Fruit fly (Drosophila melanogaster) whole organism, embryonic: ENCODE data around the gene T48.

ENCODE experiments used
- CG10959 ChIP-seq: fragments of 200-800 bp; sonication (Bioruptor generic); IDR thresholded peaks from 2 replicates; pipeline ENCODE4 v1.3.6; 2022; ENCODE audit warnings: missing biosample characterization, missing genetic modification characterization
- CG12659 ChIP-seq: fragments of 200-800 bp; sonication (Bioruptor generic); optimal IDR thresholded peaks from 3 replicates; lab custom pipeline; 2017; ENCODE audit warnings: mild to moderate bottlenecking, missing biosample characterization, missing genetic modification reagents, missing genetic modification characterization
- CG12769 ChIP-seq: fragments of 200-800 bp; sonication (Bioruptor generic); optimal IDR thresholded peaks from 2 replicates; lab custom pipeline; 2019; ENCODE audit warnings: missing biosample characterization, mild to moderate bottlenecking, missing genetic modification characterization, moderate library complexity
- CG13287 ChIP-seq: fragments of 200-800 bp; sonication (Bioruptor generic); IDR thresholded peaks from 2 replicates; pipeline ENCODE4 v1.3.6; 2022; ENCODE audit warnings: missing biosample characterization, missing genetic modification characterization; ENCODE audit not compliant: partially characterized antibody
- CG17829 ChIP-seq: fragments of 200-800 bp; optimal IDR thresholded peaks from 2 replicates; lab custom pipeline; 2019; ENCODE audit warnings: missing biosample characterization, mild to moderate bottlenecking, missing genetic modification characterization, moderate library complexity
- CG2129 ChIP-seq: fragments of 200-800 bp; sonication (Bioruptor generic); IDR thresholded peaks from 2 replicates; pipeline ENCODE4 v1.3.6; 2022; ENCODE audit warnings: missing biosample characterization, missing genetic modification characterization; ENCODE audit not compliant: partially characterized antibody
- CG2202 ChIP-seq: fragments of 200-800 bp; sonication (Bioruptor generic); optimal IDR thresholded peaks from 2 replicates; lab custom pipeline; 2018; ENCODE audit warnings: missing biosample characterization, mild to moderate bottlenecking, missing genetic modification characterization
- CG2875 ChIP-seq: fragments of 200-800 bp; sonication (Bioruptor generic); optimal IDR thresholded peaks from 2 replicates; lab custom pipeline; 2017; ENCODE audit warnings: missing biosample characterization, mild to moderate bottlenecking, missing genetic modification characterization, missing genetic modification reagents
- CG31388 ChIP-seq: fragments of 200-800 bp; sonication (Bioruptor generic); optimal IDR thresholded peaks from 2 replicates; lab custom pipeline; 2016; ENCODE audit warnings: missing biosample characterization, missing genetic modification characterization
- CG31441 ChIP-seq: fragments of 200-800 bp; sonication (Bioruptor generic); IDR thresholded peaks from 2 replicates; pipeline ENCODE4 v1.3.6; 2022; ENCODE audit warnings: missing biosample characterization, missing genetic modification characterization
- CG32532 ChIP-seq: fragments of 200-800 bp; sonication (Bioruptor generic); IDR thresholded peaks from 2 replicates; pipeline ENCODE4 v1.3.6; 2022; ENCODE audit warnings: missing biosample characterization, missing genetic modification characterization
- CG3726 ChIP-seq: fragments of 200-800 bp; sonication (Bioruptor generic); IDR thresholded peaks from 3 replicates; pipeline ENCODE4, ENCODE4 v1.3.6; 2022; ENCODE audit warnings: missing biosample characterization, missing genetic modification characterization
- CG3995 ChIP-seq: fragments of 200-800 bp; sonication (Bioruptor generic); optimal IDR thresholded peaks from 3 replicates; lab custom pipeline; 2016; ENCODE audit warnings: missing biosample characterization, missing genetic modification characterization
- CG4360 ChIP-seq: fragments of 200-800 bp; sonication (Bioruptor generic); IDR thresholded peaks from 2 replicates; pipeline ENCODE4 v1.3.6; 2022; ENCODE audit warnings: missing biosample characterization, missing genetic modification characterization
- CG4730 ChIP-seq: fragments of 200-800 bp; sonication (Bioruptor generic); IDR thresholded peaks from 2 replicates; pipeline ENCODE4 v1.3.6; 2022; ENCODE audit warnings: missing biosample characterization, missing genetic modification characterization
- CG6272 ChIP-seq: fragments of 200-800 bp; sonication (Bioruptor generic); IDR thresholded peaks from 2 replicates; pipeline ENCODE4 v1.3.6; 2022; ENCODE audit warnings: missing biosample characterization, missing genetic modification characterization
- CG6791 ChIP-seq: fragments of 200-800 bp; sonication (Bioruptor generic); IDR thresholded peaks from 3 replicates; pipeline ENCODE4 v1.3.6; 2022; ENCODE audit warnings: missing biosample characterization, missing genetic modification characterization; ENCODE audit not compliant: partially characterized antibody
- CG6813 ChIP-seq: fragments of 200-800 bp; sonication (Bioruptor generic); optimal IDR thresholded peaks from 2 replicates; lab custom pipeline; 2017; ENCODE audit warnings: missing biosample characterization, missing genetic modification characterization, mild to moderate bottlenecking, moderate library complexity, missing genetic modification reagents
- CG8089 ChIP-seq: fragments of 200-800 bp; sonication (Bioruptor generic); optimal IDR thresholded peaks from 3 replicates; lab custom pipeline; 2016; ENCODE audit warnings: missing biosample characterization, missing genetic modification characterization
- CHES-1-like ChIP-seq: fragments of 200-800 bp; sonication (Bioruptor generic); optimal IDR thresholded peaks from 2 replicates; lab custom pipeline; 2016; ENCODE audit warnings: missing biosample characterization, missing genetic modification characterization
- Camta ChIP-seq: fragments of 200-800 bp; sonication (Bioruptor generic); optimal IDR thresholded peaks from 2 replicates; lab custom pipeline; 2016; ENCODE audit warnings: missing biosample characterization, missing genetic modification characterization
- Deaf1 ChIP-seq: fragments of 200-800 bp; optimal IDR thresholded peaks from 3 replicates; lab custom pipeline; 2019; ENCODE audit warnings: missing biosample characterization, mild to moderate bottlenecking, missing genetic modification characterization, moderate library complexity
- E2f1 ChIP-seq: fragments of 200-800 bp; sonication (Bioruptor generic); IDR thresholded peaks from 2 replicates; pipeline ENCODE4 v1.3.6; 2022; ENCODE audit warnings: missing biosample characterization, missing genetic modification characterization
- E2f2 ChIP-seq: fragments of 200-800 bp; sonication (Bioruptor generic); IDR thresholded peaks from 2 replicates; pipeline ENCODE4 v1.3.6; 2022; ENCODE audit warnings: missing biosample characterization, missing genetic modification characterization
- Ets65A ChIP-seq: fragments of 200-800 bp; sonication (Bioruptor generic); peaks from one replicate; lab custom pipeline; 2016; ENCODE audit warnings: missing biosample characterization, missing genetic modification characterization
- H15 ChIP-seq: fragments of 200-800 bp; sonication (Bioruptor generic); IDR thresholded peaks from 3 replicates; pipeline ENCODE4 v1.3.6; 2022; ENCODE audit warnings: missing biosample characterization, missing genetic modification characterization
- Hr39 ChIP-seq: fragments of >200 bp; optimal IDR thresholded peaks from 2 replicates; lab custom pipeline; 2017
- NC2β ChIP-seq: fragments of 200-800 bp; sonication (Bioruptor generic); optimal IDR thresholded peaks from 2 replicates; lab custom pipeline; 2016; ENCODE audit warnings: missing biosample characterization, missing genetic modification characterization
- Optix ChIP-seq: fragments of 200-800 bp; sonication (Bioruptor generic); IDR thresholded peaks from 3 replicates; pipeline ENCODE4 v1.3.6; 2022; ENCODE audit warnings: missing biosample characterization, missing genetic modification characterization
- Sin3A ChIP-seq: fragments of >200 bp; optimal IDR thresholded peaks from 2 replicates; lab custom pipeline; 2018
- Vsx1 ChIP-seq: fragments of 200-800 bp; sonication (Bioruptor generic); optimal IDR thresholded peaks from 2 replicates; lab custom pipeline; 2017; ENCODE audit warnings: missing biosample characterization, mild to moderate bottlenecking, missing genetic modification characterization, missing genetic modification reagents
- amos ChIP-seq: fragments of 200-800 bp; sonication (Bioruptor generic); IDR thresholded peaks from 2 replicates; pipeline ENCODE4 v1.3.6; 2022; ENCODE audit warnings: missing biosample characterization, missing genetic modification characterization; ENCODE audit not compliant: partially characterized antibody
- chinmo ChIP-seq: fragments of 200-800 bp; sonication (Bioruptor generic); IDR thresholded peaks from 4 replicates; pipeline ENCODE4 v1.3.6; 2022; ENCODE audit warnings: missing biosample characterization, missing genetic modification characterization; ENCODE audit not compliant: partially characterized antibody
- chm ChIP-seq: fragments of 200-800 bp; sonication (Bioruptor generic); IDR thresholded peaks from 2 replicates; pipeline ENCODE4 v1.3.6; 2022; ENCODE audit warnings: missing biosample characterization, missing genetic modification characterization
- danr ChIP-seq: fragments of 200-800 bp; sonication (Bioruptor generic); IDR thresholded peaks from 2 replicates; pipeline ENCODE4 v1.3.6; 2022; ENCODE audit warnings: missing biosample characterization, missing genetic modification characterization
- exex ChIP-seq: fragments of 200-800 bp; sonication (Bioruptor generic); optimal IDR thresholded peaks from 4 replicates; lab custom pipeline; 2018; ENCODE audit warnings: missing biosample characterization, mild to moderate bottlenecking, missing genetic modification characterization, moderate library complexity
- fd64A ChIP-seq: fragments of 200-800 bp; sonication (Bioruptor generic); optimal IDR thresholded peaks from 3 replicates; lab custom pipeline; 2018; ENCODE audit warnings: missing biosample characterization, mild to moderate bottlenecking, missing genetic modification characterization
- fu2 ChIP-seq: fragments of 200-800 bp; sonication (Bioruptor generic); optimal IDR thresholded peaks from 2 replicates; lab custom pipeline; 2016; ENCODE audit warnings: missing biosample characterization, missing genetic modification characterization
- her ChIP-seq: fragments of 200-800 bp; sonication (Bioruptor generic); optimal IDR thresholded peaks from 2 replicates; lab custom pipeline; 2016; ENCODE audit warnings: missing biosample characterization, missing genetic modification characterization
- hkb ChIP-seq, 2 experiments: fragments of 200-800 bp in 1 of 2; fragments of >200 bp in 1 of 2; sonication (Bioruptor generic) in 1 of 2; IDR thresholded peaks in 1 of 2; optimal IDR thresholded peaks in 1 of 2; 2 replicates each; pipeline versions ENCODE4 v1.3.6 to Lab custom; 2017 to 2022; ENCODE audit warnings: missing biosample characterization in 1 of 2, missing genetic modification characterization in 1 of 2
- insv ChIP-seq, 2 experiments: fragments of 200-800 bp; sonication (Bioruptor generic); optimal IDR thresholded peaks; 3 replicates each; lab custom pipeline; 2016 to 2018; ENCODE audit warnings: missing biosample characterization in 2 of 2, missing genetic modification characterization in 2 of 2
- inv ChIP-seq: fragments of 200-800 bp; sonication (Bioruptor generic); IDR thresholded peaks from 2 replicates; pipeline ENCODE4 v1.3.6; 2022; ENCODE audit warnings: missing biosample characterization, missing genetic modification characterization; ENCODE audit not compliant: partially characterized antibody
- jing ChIP-seq: fragments of 200-800 bp; sonication (Bioruptor generic); optimal IDR thresholded peaks from 2 replicates; lab custom pipeline; 2018; ENCODE audit warnings: missing biosample characterization, mild to moderate bottlenecking, missing genetic modification characterization
- pum ChIP-seq: fragments of 200-800 bp; sonication (Bioruptor generic); optimal IDR thresholded peaks from 2 replicates; lab custom pipeline; 2016; ENCODE audit warnings: missing biosample characterization, missing genetic modification characterization
- ranshi ChIP-seq: fragments of 200-800 bp; sonication (Bioruptor generic); IDR thresholded peaks from 2 replicates; pipeline ENCODE4 v1.3.6; 2022; ENCODE audit warnings: missing biosample characterization, missing genetic modification characterization
- salm ChIP-seq: fragments of 200-800 bp; sonication (Bioruptor generic); optimal IDR thresholded peaks from 2 replicates; lab custom pipeline; 2018; ENCODE audit warnings: missing biosample characterization, mild to moderate bottlenecking, missing genetic modification characterization
- trem ChIP-seq: fragments of 200-800 bp; optimal IDR thresholded peaks from 3 replicates; lab custom pipeline; 2019; ENCODE audit warnings: missing biosample characterization, mild to moderate bottlenecking, missing genetic modification characterization, moderate library complexity
- zen ChIP-seq: fragments of 200-800 bp; sonication (Bioruptor generic); optimal IDR thresholded peaks from 3 replicates; lab custom pipeline; 2018; ENCODE audit warnings: missing biosample characterization, mild to moderate bottlenecking, missing genetic modification characterization, moderate library complexity

T48 gene

dm6 chr3R:26862848-26863448, 18.6 kb upstream of the T48 start, which contains the start of the genes Lerp and IntS12 (continued):
- TF ChIP-seq pum (GFP tag; lab: Kevin White, UChicago) (no peak), CG2129 (no peak), CG17829 (tag; lab: Kevin White, UChicago) (peak; percentile 26), CG13287 (GFP tag; lab: Robert Waterston, UW) (peak; percentile 37; the same call in 1 of the 2 replicates), Sin3A (peak; percentile 81), chinmo (GFP tag; lab: Robert Waterston, UW) (0 out of 4 replicates have a peak, but pooled peaks have one; percentile 31), ranshi (GFP tag; lab: Robert Waterston, UW) (0 out of 2 replicates have a peak, but pooled peaks have one; percentile 10), CG3995 (GFP tag; lab: Kevin White, UChicago) (peak; percentile 66), H15 (no peak), hkb (optimal IDR thresholded peaks at IDR 0.05; lab: Kevin White, UChicago) (no peak), hkb (GFP tag; IDR thresholded peaks at IDR 0.05; lab: Robert Waterston, UW) (no peak), E2f2 (GFP tag; lab: Robert Waterston, UW) (peak; percentile 88), fu2 (GFP tag; lab: Kevin White, UChicago) (no peak), CG32532 (GFP tag; lab: Robert Waterston, UW) (no peak), trem (tag; lab: Kevin White, UChicago) (peak; percentile 92), CG12659 (GFP tag; lab: Kevin White, UChicago) (peak; percentile 24), CG2875 (GFP tag; lab: Kevin White, UChicago) (no peak), CG3726 (GFP tag; lab: Robert Waterston, UW) (no peak), CG4360 (no peak), insv (GFP tag; optimal IDR thresholded peaks at IDR 0.05; lab: Kevin White, UChicago) (peak in 1 of 2 experiments; percentile 46), Vsx1 (peak; percentile 15), Camta (peak; percentile 28), zen (no peak), fd64A (GFP tag; lab: Kevin White, UChicago) (no peak), inv (GFP tag; lab: Robert Waterston, UW) (no peak), CG6813 (no peak), CG4730 (no peak), CG6791 (GFP tag; lab: Robert Waterston, UW) (0 out of 3 replicates have a peak, but pooled peaks have one; percentile 17), CG6272 (GFP tag; lab: Robert Waterston, UW) (no peak), chm (no peak), E2f1 (peak; percentile 27; the same call in 1 of the 2 replicates)

dm6 chr3R:26866577-26867456, 14.7 kb upstream of the T48 start, which contains the start of the genes ball and His2Av:
Gene ball, minus strand, starts transcription at chr3R:26866807.
Gene His2Av, plus strand, starts transcription at chr3R:26866929.
- TF ChIP-seq Ets65A (GFP tag; lab: Kevin White, UChicago): peak; percentile 98
- peak; percentile 92 for TF ChIP-seq NC2β (GFP tag; lab: Kevin White, UChicago)
- peak; percentile 54 for TF ChIP-seq CG31388 (GFP tag; lab: Kevin White, UChicago)
- TF ChIP-seq danr: no peak
- TF ChIP-seq salm (tag; lab: Kevin White, UChicago): peak; percentile 62
- peak; percentile 74 for TF ChIP-seq CG12769 (tag; lab: Kevin White, UChicago)
- peak; percentile 71 for TF ChIP-seq CG31441
- peak; percentile 54 for TF ChIP-seq Deaf1 (tag; lab: Kevin White, UChicago)
- peak; percentile 95 for TF ChIP-seq chinmo (GFP tag; lab: Robert Waterston, UW)
- peak; percentile 70 for TF ChIP-seq CG2202 (tag; lab: Kevin White, UChicago)
- TF ChIP-seq jing (GFP tag; lab: Kevin White, UChicago): peak; percentile 38
- TF ChIP-seq CG6813: peak; percentile 55
- TF ChIP-seq Optix: peak; percentile 85
- no peak for TF ChIP-seq Hr39
- peak; percentile 78 for TF ChIP-seq CG8089 (GFP tag; lab: Kevin White, UChicago)
- TF ChIP-seq CG10959 (GFP tag; lab: Robert Waterston, UW): peak; percentile 73
- TF ChIP-seq her: peak; percentile 83
- no peak for TF ChIP-seq exex
- TF ChIP-seq CHES-1-like (GFP tag; lab: Kevin White, UChicago): peak; percentile 93
- peak; percentile 95 for TF ChIP-seq amos (GFP tag; lab: Robert Waterston, UW)
